Fruit fly (Drosophila melanogaster): ENCODE results near the gene Gabat.
A peak's percentile ranks its signal among the peaks of the same experiment; 100 is the strongest.

Gabat gene

dm6 chr3L:19981385-19981784, 19.1 kb downstream of the Gabat start, which contains the start of gene CG17732:
Gene CG17732, plus strand, starts transcription at chr3L:19981685.
- TF ChIP-seq Gug (GFP tag; IDR thresholded peaks at IDR 0.05) = no peak
- no peak for TF ChIP-seq svp (GFP tag)
- TF ChIP-seq CG7368 (GFP tag; optimal IDR thresholded peaks at IDR 0.05) = no peak
- no peak for TF ChIP-seq dsx (GFP tag; optimal IDR thresholded peaks at IDR 0.05; ENCODE audit: poor library complexity, severe bottlenecking)
- TF ChIP-seq fd85E (GFP tag; optimal IDR thresholded peaks at IDR 0.05) = no peak
- TF ChIP-seq Lpt (GFP tag; optimal IDR thresholded peaks at IDR 0.05) = no peak
- TF ChIP-seq CG6854 (GFP tag; optimal IDR thresholded peaks at IDR 0.05) = no peak
- no peak for TF ChIP-seq CG1621 (tag; optimal IDR thresholded peaks at IDR 0.05)
- no peak for TF ChIP-seq CG8119 (GFP tag; IDR thresholded peaks at IDR 0.05)
- TF ChIP-seq CG6276 (GFP tag; optimal IDR thresholded peaks at IDR 0.05) = no peak
- no peak for TF ChIP-seq eg (GFP tag; IDR thresholded peaks at IDR 0.05)
- TF ChIP-seq fkh (GFP tag; optimal IDR thresholded peaks at IDR 0.05) = no peak
- TF ChIP-seq CG11902 (GFP tag; optimal IDR thresholded peaks at IDR 0.05) = no peak

dm6 chr3L:19979592-19979991, 20.9 kb downstream of the Gabat start, which contains the start of gene CG14182:
Gene CG14182, minus strand, starts transcription at chr3L:19979812.
- TF ChIP-seq Ets21C (GFP tag; optimal IDR thresholded peaks at IDR 0.05) (no peak), fkh (GFP tag; optimal IDR thresholded peaks at IDR 0.05) (peak; percentile 91)

- TF ChIP-seq CG31627 (GFP tag; optimal IDR thresholded peaks at IDR 0.05) (no peak), CG7368 (GFP tag; optimal IDR thresholded peaks at IDR 0.05) (no peak), CG3919 (GFP tag; optimal IDR thresholded peaks at IDR 0.05) (no peak), CG1621 (tag; optimal IDR thresholded peaks at IDR 0.05) (no peak), spab (GFP tag; optimal IDR thresholded peaks at IDR 0.05) (no peak), CG3032 (tag; optimal IDR thresholded peaks at IDR 0.05) (no peak), cyc (GFP tag; optimal IDR thresholded peaks at IDR 0.05) (no peak), fkh (GFP tag; optimal IDR thresholded peaks at IDR 0.05) (no peak), CG32006 (GFP tag; optimal IDR thresholded peaks at IDR 0.05) (no peak), Lpt (GFP tag; optimal IDR thresholded peaks at IDR 0.05) (no peak), pdm3 (GFP tag; optimal IDR thresholded peaks at IDR 0.05) (no peak), dac (GFP tag; optimal IDR thresholded peaks at IDR 0.05) (no peak), vri (GFP tag; optimal IDR thresholded peaks at IDR 0.05) (no peak)
Measured at dm6 chr3L:19978088-19978487, 22.4 kb downstream of the Gabat start.

- TF ChIP-seq CG10631 (GFP tag; optimal IDR thresholded peaks at IDR 0.05) = no peak
- TF ChIP-seq svp (GFP tag) = peak; percentile 52
Measured at dm6 chr3L:19968725-19969598, 31.5 kb downstream of the Gabat start.

- TF ChIP-seq Eip78C (GFP tag) (peak; percentile 75), ss (GFP tag; optimal IDR thresholded peaks at IDR 0.05) (peak in 1 of 2 experiments; percentile 51), vri (GFP tag; optimal IDR thresholded peaks at IDR 0.05) (no peak), CG6808 (GFP tag; optimal IDR thresholded peaks at IDR 0.05) (peak; percentile 2), Hr38 (GFP tag; optimal IDR thresholded peaks at IDR 0.05) (no peak), Met (GFP tag; optimal IDR thresholded peaks at IDR 0.05) (peak; percentile 23), CG32006 (GFP tag; optimal IDR thresholded peaks at IDR 0.05) (peak; percentile 25), pdm3 (GFP tag; optimal IDR thresholded peaks at IDR 0.05) (peak; percentile 39), CG6792 (GFP tag; optimal IDR thresholded peaks at IDR 0.05) (peak; percentile 17), Gug (GFP tag; IDR thresholded peaks at IDR 0.05) (no peak), lz (GFP tag; optimal IDR thresholded peaks at IDR 0.05) (peak; percentile 15), Ets96B (tag; optimal IDR thresholded peaks at IDR 0.05) (peak; percentile 51), spab (GFP tag; optimal IDR thresholded peaks at IDR 0.05) (peak; percentile 40), acj6 (GFP tag; optimal IDR thresholded peaks at IDR 0.05) (peak; percentile 14), Hr4 (GFP tag; optimal IDR thresholded peaks at IDR 0.05) (peak; percentile 39), Blimp-1 (GFP tag; optimal IDR thresholded peaks at IDR 0.05) (no peak), OdsH (GFP tag; optimal IDR thresholded peaks at IDR 0.05) (peak; percentile 12), CG10631 (GFP tag; optimal IDR thresholded peaks at IDR 0.05) (peak; percentile 36), CG3032 (tag; optimal IDR thresholded peaks at IDR 0.05) (no peak), CG16779 (tag; optimal IDR thresholded peaks at IDR 0.05) (peak; percentile 8), svp (GFP tag) (peak; percentile 41), CG9139 (GFP tag; optimal IDR thresholded peaks at IDR 0.05) (peak; percentile 6), net (GFP tag; optimal IDR thresholded peaks at IDR 0.05) (peak; percentile 28), Sox14 (GFP tag; optimal IDR thresholded peaks at IDR 0.05) (peak; percentile 5), CG7368 (GFP tag; optimal IDR thresholded peaks at IDR 0.05) (no peak), CG8119 (GFP tag; IDR thresholded peaks at IDR 0.05) (peak; percentile 44; the same call in 2 of the 3 replicates), achi (GFP tag; optimal IDR thresholded peaks at IDR 0.05) (peak; percentile 36)
Measured at dm6 chr3L:19961805-19962204, 38.7 kb downstream of the Gabat start.
